Fruit fly (Drosophila melanogaster) whole organism, embryonic: ENCODE measurements around the gene CG8562.
A peak's percentile ranks its signal among the peaks of the same experiment; 100 is the strongest.

Experiments used
- CG10366 ChIP-seq: fragments of 200-800 bp; sonication (Bioruptor generic); IDR thresholded peaks from 2 replicates; pipeline ENCODE4 v1.3.6; 2022; ENCODE audit warnings: missing biosample characterization, missing genetic modification characterization
- CG10431 ChIP-seq: fragments of 200-800 bp; sonication (Bioruptor generic); optimal IDR thresholded peaks from 3 replicates; lab custom pipeline; 2018; ENCODE audit warnings: missing biosample characterization, mild to moderate bottlenecking, missing genetic modification characterization
- CG11085 ChIP-seq: fragments of 200-800 bp; sonication (Bioruptor generic); IDR thresholded peaks from 2 replicates; pipeline ENCODE4 v1.3.6; 2022; ENCODE audit warnings: missing biosample characterization, missing genetic modification characterization
- CG12659 ChIP-seq: fragments of 200-800 bp; sonication (Bioruptor generic); optimal IDR thresholded peaks from 3 replicates; lab custom pipeline; 2017; ENCODE audit warnings: mild to moderate bottlenecking, missing biosample characterization, missing genetic modification reagents, missing genetic modification characterization
- CG13296 ChIP-seq: fragments of 200-800 bp; sonication (Bioruptor generic); optimal IDR thresholded peaks from 3 replicates; lab custom pipeline; 2018; ENCODE audit warnings: missing biosample characterization, mild to moderate bottlenecking, missing genetic modification characterization
- CG15514 ChIP-seq: fragments of 200-800 bp; sonication (Bioruptor generic); optimal IDR thresholded peaks from 3 replicates; lab custom pipeline; 2017; ENCODE audit warnings: missing biosample characterization, missing genetic modification characterization, mild to moderate bottlenecking, moderate library complexity, missing genetic modification reagents
- CG17612 ChIP-seq: fragments of 200-800 bp; sonication (Bioruptor generic); IDR thresholded peaks from 2 replicates; pipeline ENCODE4 v1.3.6; 2022; ENCODE audit warnings: missing biosample characterization, missing genetic modification characterization
- CG17829 ChIP-seq: fragments of 200-800 bp; optimal IDR thresholded peaks from 2 replicates; lab custom pipeline; 2019; ENCODE audit warnings: missing biosample characterization, mild to moderate bottlenecking, missing genetic modification characterization, moderate library complexity
- CG32772 ChIP-seq: fragments of 200-800 bp; sonication (Bioruptor generic); IDR thresholded peaks from 2 replicates; pipeline ENCODE4 v1.3.6; 2022; ENCODE audit warnings: missing biosample characterization, missing genetic modification characterization
- CG34376 ChIP-seq: fragments of 200-800 bp; sonication (Bioruptor generic); optimal IDR thresholded peaks from 2 replicates; lab custom pipeline; 2018; ENCODE audit warnings: missing biosample characterization, mild to moderate bottlenecking, missing genetic modification characterization
- CG4424 ChIP-seq: fragments of 200-800 bp; sonication (Bioruptor generic); optimal IDR thresholded peaks from 3 replicates; lab custom pipeline; 2016; ENCODE audit warnings: missing biosample characterization, missing genetic modification characterization
- CG4730 ChIP-seq: fragments of 200-800 bp; sonication (Bioruptor generic); IDR thresholded peaks from 2 replicates; pipeline ENCODE4 v1.3.6; 2022; ENCODE audit warnings: missing biosample characterization, missing genetic modification characterization
- CG5245 ChIP-seq: fragments of 200-800 bp; sonication (Bioruptor generic); optimal IDR thresholded peaks from 3 replicates; lab custom pipeline; 2016; ENCODE audit warnings: missing biosample characterization, missing genetic modification characterization
- CG6765 ChIP-seq: fragments of 200-800 bp; sonication (Bioruptor generic); optimal IDR thresholded peaks from 3 replicates; lab custom pipeline; 2017; ENCODE audit warnings: missing biosample characterization, mild to moderate bottlenecking, missing genetic modification characterization
- CG7271 ChIP-seq: fragments of 200-800 bp; sonication (Bioruptor generic); optimal IDR thresholded peaks from 2 replicates; lab custom pipeline; 2018; ENCODE audit warnings: missing biosample characterization, mild to moderate bottlenecking, missing genetic modification characterization, moderate library complexity
- CG7357 ChIP-seq: fragments of 200-800 bp; sonication (Bioruptor generic); IDR thresholded peaks from 3 replicates; pipeline ENCODE4 v1.3.6; 2022; ENCODE audit warnings: missing biosample characterization, missing genetic modification characterization
- CG8388 ChIP-seq: fragments of 200-800 bp; sonication (Bioruptor generic); optimal IDR thresholded peaks from 2 replicates; lab custom pipeline; 2019; ENCODE audit warnings: missing biosample characterization, mild to moderate bottlenecking, missing genetic modification characterization, moderate library complexity
- CG9727 ChIP-seq: fragments of 200-800 bp; sonication (Bioruptor generic); optimal IDR thresholded peaks from 3 replicates; lab custom pipeline; 2017; ENCODE audit warnings: missing biosample characterization, mild to moderate bottlenecking, missing genetic modification characterization
- CkIIα-i1 ChIP-seq: fragments of 200-800 bp; sonication (Bioruptor generic); IDR thresholded peaks from 2 replicates; pipeline ENCODE4 v1.3.6; 2022; ENCODE audit warnings: missing biosample characterization, missing genetic modification characterization
- D ChIP-seq, 2 experiments: fragments of 200-800 bp in 1 of 2; fragments of >200 bp in 1 of 2; sonication (Bioruptor generic) in 1 of 2; optimal IDR thresholded peaks; 2 replicates in 1 of 2; 3 replicates in 1 of 2; lab custom pipeline; 2017; ENCODE audit warnings: mild to moderate bottlenecking in 1 of 2, missing biosample characterization in 1 of 2, missing genetic modification characterization in 1 of 2, missing genetic modification reagents in 1 of 2
- E2f2 ChIP-seq: fragments of 200-800 bp; sonication (Bioruptor generic); IDR thresholded peaks from 2 replicates; pipeline ENCODE4 v1.3.6; 2022; ENCODE audit warnings: missing biosample characterization, missing genetic modification characterization
- H2.0 ChIP-seq: fragments of 200-800 bp; sonication (Bioruptor generic); IDR thresholded peaks from 2 replicates; pipeline ENCODE4 v1.3.6; 2022; ENCODE audit warnings: missing biosample characterization, missing genetic modification characterization
- HLH3B ChIP-seq: fragments of 200-800 bp; sonication (Bioruptor generic); IDR thresholded peaks from 2 replicates; pipeline ENCODE4 v1.3.6; 2022; ENCODE audit warnings: missing biosample characterization, missing genetic modification characterization
- Lhr ChIP-seq: fragments of 200-800 bp; sonication (Bioruptor generic); optimal IDR thresholded peaks from 3 replicates; lab custom pipeline; 2017; ENCODE audit warnings: mild to moderate bottlenecking, missing biosample characterization, missing genetic modification reagents, missing genetic modification characterization
- Meics ChIP-seq: fragments of 200-800 bp; sonication (Bioruptor generic); optimal IDR thresholded peaks from 2 replicates; lab custom pipeline; 2017; ENCODE audit warnings: missing biosample characterization, mild to moderate bottlenecking, missing genetic modification characterization
- Pdp1 ChIP-seq, 2 experiments: fragments of 200-800 bp; sonication (Bioruptor generic); optimal IDR thresholded peaks; 3 replicates each; lab custom pipeline; 2016; ENCODE audit warnings: missing biosample characterization in 2 of 2, missing genetic modification characterization in 2 of 2, mild to moderate bottlenecking in 1 of 2, moderate library complexity in 1 of 2
- Rfx ChIP-seq: fragments of 200-800 bp; sonication (Bioruptor generic); IDR thresholded peaks from 2 replicates; pipeline ENCODE4 v1.3.6; 2022; ENCODE audit warnings: missing biosample characterization, missing genetic modification characterization
- Scr ChIP-seq: fragments of 200-800 bp; sonication (Bioruptor generic); IDR thresholded peaks from 2 replicates; pipeline ENCODE4 v1.3.6; 2022; ENCODE audit warnings: missing biosample characterization, missing genetic modification characterization; ENCODE audit not compliant: partially characterized antibody
- Sry-β ChIP-seq: fragments of 200-800 bp; sonication (Bioruptor generic); optimal IDR thresholded peaks from 2 replicates; lab custom pipeline; 2018; ENCODE audit warnings: missing biosample characterization, mild to moderate bottlenecking, missing genetic modification characterization, moderate library complexity
- Trl ChIP-seq, 3 experiments: fragments of >200 bp in 2 of 3; fragments of 200-800 bp in 1 of 3; sonication (Bioruptor generic) in 1 of 3; optimal IDR thresholded peaks; 2 replicates in 1 of 3; 3 replicates in 2 of 3; lab custom pipeline; 2016 to 2017; ENCODE audit warnings: missing biosample characterization in 1 of 3, missing genetic modification characterization in 1 of 3
- al ChIP-seq: fragments of 200-800 bp; sonication (Bioruptor generic); IDR thresholded peaks from 2 replicates; pipeline ENCODE4 v1.3.6; 2022; ENCODE audit warnings: missing biosample characterization, missing genetic modification characterization
- bigmax ChIP-seq: fragments of 200-800 bp; sonication (Bioruptor generic); optimal IDR thresholded peaks from 2 replicates; lab custom pipeline; 2018; ENCODE audit warnings: missing biosample characterization, mild to moderate bottlenecking, missing genetic modification characterization
- bsh ChIP-seq, 2 experiments: fragments of 200-800 bp; sonication (Bioruptor generic); optimal IDR thresholded peaks; 2 replicates each; lab custom pipeline; 2017 to 2018; ENCODE audit warnings: mild to moderate bottlenecking in 2 of 2, missing biosample characterization in 2 of 2, missing genetic modification characterization in 2 of 2, moderate library complexity in 1 of 2
- dmrt11E ChIP-seq: fragments of 200-800 bp; sonication (Bioruptor generic); optimal IDR thresholded peaks from 3 replicates; lab custom pipeline; 2018; ENCODE audit warnings: missing biosample characterization, mild to moderate bottlenecking, missing genetic modification characterization, moderate library complexity
- emc ChIP-seq: fragments of 200-800 bp; sonication (Bioruptor generic); optimal IDR thresholded peaks from 2 replicates; lab custom pipeline; 2016; ENCODE audit warnings: missing biosample characterization, missing genetic modification characterization
- gsb ChIP-seq: fragments of 200-800 bp; sonication (Bioruptor generic); IDR thresholded peaks from 2 replicates; pipeline ENCODE4 v1.3.6; 2022; ENCODE audit warnings: missing biosample characterization, missing genetic modification characterization
- her ChIP-seq: fragments of 200-800 bp; sonication (Bioruptor generic); optimal IDR thresholded peaks from 2 replicates; lab custom pipeline; 2016; ENCODE audit warnings: missing biosample characterization, missing genetic modification characterization
- jing ChIP-seq: fragments of 200-800 bp; sonication (Bioruptor generic); optimal IDR thresholded peaks from 2 replicates; lab custom pipeline; 2018; ENCODE audit warnings: missing biosample characterization, mild to moderate bottlenecking, missing genetic modification characterization
- lilli ChIP-seq: fragments of 200-800 bp; sonication (Bioruptor generic); optimal IDR thresholded peaks from 3 replicates; lab custom pipeline; 2016; ENCODE audit warnings: missing biosample characterization, missing genetic modification characterization
- lmd ChIP-seq: fragments of 200-800 bp; sonication (Bioruptor generic); IDR thresholded peaks from 2 replicates; pipeline ENCODE4 v1.3.6; 2022; ENCODE audit warnings: missing biosample characterization, missing genetic modification characterization
- lola ChIP-seq, 3 experiments: fragments of >200 bp in 2 of 3; fragments of 200-800 bp in 1 of 3; sonication (Bioruptor generic) in 1 of 3; optimal IDR thresholded peaks; 2 replicates each; lab custom pipeline; 2017 to 2019; ENCODE audit warnings: missing biosample characterization in 3 of 3, missing genetic modification characterization in 3 of 3, mild to moderate bottlenecking in 1 of 3, moderate library complexity in 1 of 3
- luna ChIP-seq: fragments of 200-800 bp; sonication (Bioruptor generic); optimal IDR thresholded peaks from 2 replicates; lab custom pipeline; 2016; ENCODE audit warnings: missing biosample characterization, missing genetic modification characterization
- pros ChIP-seq: fragments of 200-800 bp; sonication (Bioruptor generic); optimal IDR thresholded peaks from 3 replicates; lab custom pipeline; 2019; ENCODE audit warnings: missing biosample characterization, mild to moderate bottlenecking, missing genetic modification characterization, moderate library complexity
- schlank ChIP-seq: fragments of 200-800 bp; sonication (Bioruptor generic); optimal IDR thresholded peaks from 2 replicates; lab custom pipeline; 2018; ENCODE audit warnings: missing biosample characterization, mild to moderate bottlenecking, missing genetic modification characterization
- seq ChIP-seq: fragments of 200-800 bp; sonication (Bioruptor generic); IDR thresholded peaks from 2 replicates; pipeline ENCODE4 v1.3.6; 2022; ENCODE audit warnings: missing biosample characterization, missing genetic modification characterization
- toy ChIP-seq: fragments of 200-800 bp; sonication (Bioruptor generic); IDR thresholded peaks from 2 replicates; pipeline ENCODE4 v1.3.6; 2022; ENCODE audit warnings: missing biosample characterization, missing genetic modification characterization
- zen2 ChIP-seq: fragments of 200-800 bp; sonication (Bioruptor generic); IDR thresholded peaks from 3 replicates; pipeline ENCODE4 v1.3.6; 2022; ENCODE audit warnings: missing biosample characterization, missing genetic modification characterization; ENCODE audit not compliant: partially characterized antibody

CG8562 gene

dm6 chr3L:7356386-7357117, 41.5 kb upstream of the CG8562 start, which contains the start of gene CTCF (continued):
- no peak for TF ChIP-seq CG11085
- TF ChIP-seq Meics (GFP tag; lab: Kevin White, UChicago) = peak; percentile 77
- peak; percentile 12 for TF ChIP-seq pros (GFP tag; lab: Kevin White, UChicago)
- peak; percentile 77 for TF ChIP-seq CG12659 (GFP tag; lab: Kevin White, UChicago)
- TF ChIP-seq Sry-β (GFP tag; lab: Kevin White, UChicago) = peak; percentile 30
- TF ChIP-seq Trl (optimal IDR thresholded peaks at IDR 0.05; lab: Kevin White, UChicago) = no peak
- peak; percentile 17 for TF ChIP-seq Trl (GFP tag; optimal IDR thresholded peaks at IDR 0.05; lab: Kevin White, UChicago)
- TF ChIP-seq seq (GFP tag; lab: Robert Waterston, UW) = 0 out of 2 replicates have a peak, but pooled peaks have one; percentile 8
- TF ChIP-seq CG4424 (GFP tag; lab: Kevin White, UChicago) = peak; percentile 43
- TF ChIP-seq gsb (GFP tag; lab: Robert Waterston, UW) = no peak
- TF ChIP-seq CG7357 (GFP tag; lab: Robert Waterston, UW) = no peak
- TF ChIP-seq D (optimal IDR thresholded peaks at IDR 0.05; lab: Kevin White, UChicago) = peak; percentile 58
- TF ChIP-seq D (GFP tag; optimal IDR thresholded peaks at IDR 0.05; lab: Kevin White, UChicago) = peak; percentile 1
- peak; percentile 80 for TF ChIP-seq Scr
- TF ChIP-seq Pdp1 (GFP tag; optimal IDR thresholded peaks at IDR 0.05; lab: Kevin White, UChicago) = peak; percentile 33 to 36
- peak; percentile 51 for TF ChIP-seq HLH3B
- no peak for TF ChIP-seq toy (GFP tag; lab: Robert Waterston, UW)
- TF ChIP-seq CG13296 = peak; percentile 37
- TF ChIP-seq CG4730 (GFP tag; lab: Robert Waterston, UW) = no peak; the same call in 1 of the 2 replicates
- no peak for TF ChIP-seq CG6765
- TF ChIP-seq luna (GFP tag; lab: Kevin White, UChicago) = no peak
- no peak for TF ChIP-seq CG8388 (GFP tag; lab: Kevin White, UChicago)
- no peak for TF ChIP-seq al (GFP tag; lab: Robert Waterston, UW)
- TF ChIP-seq CG5245 (GFP tag; lab: Kevin White, UChicago) = peak; percentile 44
- TF ChIP-seq Rfx (GFP tag; lab: Robert Waterston, UW) = peak; percentile 63; the same call in 1 of the 2 replicates
- no peak for TF ChIP-seq CG17612 (GFP tag; lab: Robert Waterston, UW)
- TF ChIP-seq CG34376 (GFP tag; lab: Kevin White, UChicago) = peak; percentile 85
- peak; percentile 46 for TF ChIP-seq Lhr (GFP tag; lab: Kevin White, UChicago)
- TF ChIP-seq CG15514 = peak; percentile 95
- TF ChIP-seq lmd (GFP tag; lab: Robert Waterston, UW) = peak; percentile 52; the same call in 1 of the 2 replicates
- peak; percentile 32 for TF ChIP-seq dmrt11E
- peak; percentile 37; the same call in 1 of the 3 replicates for TF ChIP-seq zen2 (GFP tag; lab: Robert Waterston, UW)
- no peak for TF ChIP-seq CkIIα-i1
- peak; percentile 42; the same call in 1 of the 2 replicates for TF ChIP-seq CG10366 (GFP tag; lab: Robert Waterston, UW)
- TF ChIP-seq CG9727 (GFP tag; lab: Kevin White, UChicago) = peak; percentile 55
- peak; percentile 39 for TF ChIP-seq CG7271 (tag; lab: Kevin White, UChicago)
- TF ChIP-seq CG32772 = peak; percentile 64
- no peak; the same call in none of the 2 replicates for TF ChIP-seq E2f2
- no peak for TF ChIP-seq H2.0
- TF ChIP-seq lilli (GFP tag; lab: Kevin White, UChicago) = peak; percentile 46
- no peak for TF ChIP-seq schlank (tag; lab: Kevin White, UChicago)
- no peak for TF ChIP-seq jing
- no peak for TF ChIP-seq emc (GFP tag; lab: Kevin White, UChicago)
- peak; percentile 20 for TF ChIP-seq her (GFP tag; lab: Kevin White, UChicago)
- TF ChIP-seq CG17829 = peak; percentile 72
- peak in 1 of 3 experiments; percentile 16 for TF ChIP-seq lola (GFP tag; optimal IDR thresholded peaks at IDR 0.05; lab: Kevin White, UChicago)
- no peak for TF ChIP-seq bigmax (GFP tag; lab: Kevin White, UChicago)
- peak; percentile 51 for TF ChIP-seq CG10431 (GFP tag; lab: Kevin White, UChicago)
- TF ChIP-seq bsh (GFP tag; optimal IDR thresholded peaks at IDR 0.05; lab: Kevin White, UChicago) = peak in 1 of 2 experiments; percentile 34
